Worm (Caenorhabditis elegans) whole organism, early embryonic: ENCODE data around the gene srx-45.

Source experiments
- B0310.2 ChIP-seq: sonication (generic microtip); optimal IDR thresholded peaks from 2 replicates; lab custom pipeline; 2016; ENCODE audit warnings: mild to moderate bottlenecking, missing genetic modification characterization, missing compliant biosample characterization
- F13C5.2 ChIP-seq: sonication (generic microtip); optimal IDR thresholded peaks from 2 replicates; lab custom pipeline; 2017; ENCODE audit warnings: mild to moderate bottlenecking, missing genetic modification characterization, inconsistent platforms, missing compliant biosample characterization
- aly-1 ChIP-seq: sonication (generic microtip); optimal IDR thresholded peaks from 2 replicates; lab custom pipeline; 2016; ENCODE audit warnings: missing genetic modification characterization, missing compliant biosample characterization
- ama-1 ChIP-seq: fragments of 150-350 bp; optimal IDR thresholded peaks from 2 replicates; lab custom pipeline; 2014
- ceh-13 ChIP-seq: fragments of 200-800 bp; sonication (Bioruptor generic); optimal IDR thresholded peaks from 2 replicates; lab custom pipeline; 2018; ENCODE audit warnings: mild to moderate bottlenecking, missing genetic modification characterization, missing compliant biosample characterization
- ceh-36 ChIP-seq: sonication (generic microtip); optimal IDR thresholded peaks from 2 replicates; lab custom pipeline; 2016; ENCODE audit warnings: missing genetic modification characterization, inconsistent platforms, missing compliant biosample characterization
- ets-7 ChIP-seq: sonication (generic microtip); optimal IDR thresholded peaks from 2 replicates; lab custom pipeline; 2016; ENCODE audit warnings: missing genotype, missing genetic modification characterization, missing compliant biosample characterization
- flt-1 ChIP-seq: fragments of 200-800 bp; sonication (Bioruptor generic); IDR thresholded peaks from 2 replicates; pipeline ENCODE4 v1.3.6; 2022; ENCODE audit warnings: missing genetic modification characterization, missing compliant biosample characterization
- hmbx-1 ChIP-seq: sonication (generic microtip); optimal IDR thresholded peaks from 2 replicates; lab custom pipeline; 2016; ENCODE audit warnings: mild to moderate bottlenecking, missing genetic modification characterization, missing compliant biosample characterization
- hmg-4 ChIP-seq: fragments of 200-800 bp; sonication (Bioruptor generic); optimal IDR thresholded peaks from 2 replicates; lab custom pipeline; 2018; ENCODE audit warnings: mild to moderate bottlenecking, missing genetic modification characterization, missing compliant biosample characterization
- hnd-1 ChIP-seq: sonication (generic microtip); optimal IDR thresholded peaks from 2 replicates; lab custom pipeline; 2016; ENCODE audit warnings: missing genetic modification characterization, missing compliant biosample characterization
- pes-1 ChIP-seq: fragments of 200-800 bp; sonication (Bioruptor generic); IDR thresholded peaks from 2 replicates; pipeline ENCODE4 v1.3.6; 2022; ENCODE audit warnings: missing genetic modification reagents, missing genetic modification characterization, missing compliant biosample characterization
- scrt-1 ChIP-seq: fragments of 200-800 bp; sonication (Bioruptor generic); IDR thresholded peaks from 2 replicates; pipeline ENCODE4 v1.3.6; 2022; ENCODE audit warnings: missing genetic modification characterization, missing compliant biosample characterization
- sea-1 ChIP-seq: fragments of 200-800 bp; sonication (Bioruptor generic); conservative IDR thresholded peaks from 2 replicates; pipeline ENCODE4 v1.3.6; 2022; ENCODE audit warnings: missing genetic modification characterization, missing compliant biosample characterization
- tbx-11 ChIP-seq: fragments of 200-800 bp; sonication (Bioruptor generic); IDR thresholded peaks from 2 replicates; pipeline ENCODE4 v1.3.6; 2022; ENCODE audit warnings: missing genetic modification characterization, missing compliant biosample characterization
- tbx-37 ChIP-seq: fragments of 200-800 bp; sonication (Bioruptor generic); conservative IDR thresholded peaks from 2 replicates; pipeline ENCODE4 v1.3.6; 2022; ENCODE audit warnings: missing genetic modification reagents, missing genetic modification characterization, missing compliant biosample characterization
- tra-4 ChIP-seq: sonication (generic microtip); optimal IDR thresholded peaks from 2 replicates; lab custom pipeline; 2017; ENCODE audit warnings: missing genetic modification characterization, missing compliant biosample characterization

Gene srx-45

DNA sequence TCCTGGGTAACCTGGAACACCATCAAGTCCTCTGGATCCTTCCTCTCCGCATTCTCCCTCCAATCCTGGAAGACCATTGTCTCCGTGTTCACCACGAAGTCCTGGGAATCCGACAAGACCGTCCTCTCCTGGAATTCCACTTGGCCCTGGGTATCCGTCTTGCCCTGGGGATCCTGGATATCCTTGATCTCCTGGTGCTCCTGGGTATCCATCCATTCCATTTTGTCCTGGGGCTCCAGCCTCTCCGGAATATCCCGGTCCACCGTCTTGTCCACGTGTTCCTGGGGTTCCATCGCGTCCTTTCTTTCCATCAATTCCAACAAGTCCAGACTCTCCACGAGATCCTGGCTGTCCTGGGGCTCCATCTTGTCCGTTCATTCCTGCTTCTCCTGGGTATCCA lies 33.5 kb upstream of the srx-45 start:
- no peak for TF ChIP-seq tra-4
- TF ChIP-seq ceh-13 (GFP tag; lab: Kevin White, UChicago): no peak
- TF ChIP-seq aly-1 (tag; lab: Kevin White, UChicago): no peak
- TF ChIP-seq flt-1 (GFP tag; lab: Robert Waterston, UW): no peak
- 0 out of 2 replicates have a peak, but pooled peaks have one; percentile 13 for TF ChIP-seq sea-1 (GFP tag; lab: Robert Waterston, UW)
- no peak for TF ChIP-seq ceh-36

- TF ChIP-seq flt-1 (GFP tag; lab: Robert Waterston, UW): no peak
- TF ChIP-seq tra-4: no peak
Observed at ce11 chrIII:9337968-9338367, 31.5 kb upstream of the srx-45 start.

- TF ChIP-seq scrt-1 (GFP tag; lab: Robert Waterston, UW) (no peak), ets-7 (no peak), pes-1 (GFP tag; lab: Robert Waterston, UW) (no peak), B0310.2 (tag; lab: Kevin White, UChicago) (no peak), tbx-37 (GFP tag; lab: Robert Waterston, UW) (no peak), tbx-11 (GFP tag; lab: Robert Waterston, UW) (no peak), hmg-4 (no peak), hnd-1 (tag; lab: Kevin White, UChicago) (no peak), flt-1 (GFP tag; lab: Robert Waterston, UW) (no peak), ceh-13 (GFP tag; lab: Kevin White, UChicago) (no peak), hmbx-1 (no peak), aly-1 (tag; lab: Kevin White, UChicago) (no peak), sea-1 (GFP tag; lab: Robert Waterston, UW) (no peak), ceh-36 (no peak), ama-1 (no peak), tra-4 (no peak), F13C5.2 (tag; lab: Kevin White, UChicago) (no peak)
Observed at ce11 chrIII:9336807-9337206, 30.3 kb upstream of the srx-45 start.

ce11 chrIII:9335076-9335475 lies 28.6 kb upstream of the srx-45 start:
- no peak for TF ChIP-seq hmbx-1
- no peak for TF ChIP-seq tra-4
- no peak for TF ChIP-seq ets-7
- no peak for TF ChIP-seq hnd-1 (tag; lab: Kevin White, UChicago)
- no peak for TF ChIP-seq aly-1 (tag; lab: Kevin White, UChicago)
- no peak for TF ChIP-seq ceh-36
- no peak for TF ChIP-seq pes-1 (GFP tag; lab: Robert Waterston, UW)

- TF ChIP-seq tra-4 (no peak), B0310.2 (tag; lab: Kevin White, UChicago) (no peak), tbx-11 (GFP tag; lab: Robert Waterston, UW) (no peak), tbx-37 (GFP tag; lab: Robert Waterston, UW) (no peak), hnd-1 (tag; lab: Kevin White, UChicago) (no peak), ceh-36 (no peak), ceh-13 (GFP tag; lab: Kevin White, UChicago) (no peak), aly-1 (tag; lab: Kevin White, UChicago) (no peak), hmbx-1 (no peak)
Observed at ce11 chrIII:9334174-9334573, 27.7 kb upstream of the srx-45 start, which contains the start of gene elo-4. TSS of gene elo-4 (minus strand) at chrIII:9334274.

ce11 chrIII:9331084-9331564 lies 24.6 kb upstream of the srx-45 start, which contains the start of gene ufc-1:
TSS of gene ufc-1 (plus strand) at chrIII:9331514.
- TF ChIP-seq aly-1 (tag; lab: Kevin White, UChicago): no peak
- no peak for TF ChIP-seq hmbx-1
- TF ChIP-seq scrt-1 (GFP tag; lab: Robert Waterston, UW): no peak
- no peak for TF ChIP-seq ceh-13 (GFP tag; lab: Kevin White, UChicago)
- no peak for TF ChIP-seq hmg-4
- TF ChIP-seq tbx-37 (GFP tag; lab: Robert Waterston, UW): no peak

- TF ChIP-seq flt-1 (GFP tag; lab: Robert Waterston, UW) (no peak), hnd-1 (tag; lab: Kevin White, UChicago) (no peak), ets-7 (no peak), tra-4 (no peak), F13C5.2 (tag; lab: Kevin White, UChicago) (no peak), hmg-4 (no peak), ceh-13 (GFP tag; lab: Kevin White, UChicago) (no peak), aly-1 (tag; lab: Kevin White, UChicago) (no peak), ceh-36 (no peak), scrt-1 (GFP tag; lab: Robert Waterston, UW) (no peak), B0310.2 (tag; lab: Kevin White, UChicago) (no peak), tbx-37 (GFP tag; lab: Robert Waterston, UW) (no peak), tbx-11 (GFP tag; lab: Robert Waterston, UW) (no peak), hmbx-1 (no peak), pes-1 (GFP tag; lab: Robert Waterston, UW) (no peak), ama-1 (no peak)
Observed at ce11 chrIII:9329790-9330366, 23.4 kb upstream of the srx-45 start, which contains the start of gene ttr-5. TSS of gene ttr-5 (plus strand) at chrIII:9330316.

- TF ChIP-seq ceh-13 (GFP tag; lab: Kevin White, UChicago) (no peak), aly-1 (tag; lab: Kevin White, UChicago) (no peak), ama-1 (no peak), flt-1 (GFP tag; lab: Robert Waterston, UW) (no peak), pes-1 (GFP tag; lab: Robert Waterston, UW) (no peak), hmg-4 (no peak), F13C5.2 (tag; lab: Kevin White, UChicago) (no peak), hmbx-1 (no peak), tbx-11 (GFP tag; lab: Robert Waterston, UW) (no peak), tbx-37 (GFP tag; lab: Robert Waterston, UW) (no peak), ceh-36 (no peak), hnd-1 (tag; lab: Kevin White, UChicago) (no peak), ets-7 (no peak), sea-1 (GFP tag; lab: Robert Waterston, UW) (no peak), scrt-1 (GFP tag; lab: Robert Waterston, UW) (no peak), B0310.2 (tag; lab: Kevin White, UChicago) (no peak), tra-4 (no peak)
Observed at ce11 chrIII:9329266-9329665, 22.8 kb upstream of the srx-45 start, which contains the start of gene C40H1.3. TSS of gene C40H1.3 (minus strand) at chrIII:9329366.
